Worm (Caenorhabditis elegans) whole organism, L1 larva: ENCODE measurements around the gene cct-8.

Source experiments
- F16B12.6 ChIP-seq: fragments of 150-350 bp; optimal IDR thresholded peaks from 2 replicates; lab custom pipeline; 2014; ENCODE audit warnings: missing biosample characterization, missing genetic modification characterization
- aha-1 ChIP-seq: fragments of 150-350 bp; optimal IDR thresholded peaks from 2 replicates; lab custom pipeline; 2014; ENCODE audit warnings: missing biosample characterization, missing genetic modification characterization
- blmp-1 ChIP-seq: fragments of 150-350 bp; optimal IDR thresholded peaks from 2 replicates; lab custom pipeline; 2014; ENCODE audit warnings: missing biosample characterization, missing genetic modification characterization
- ceh-82 ChIP-seq, 3 experiments: fragments of 150-350 bp in 1 of 3; sonication (generic microtip) in 2 of 3; optimal IDR thresholded peaks; 2 replicates each; lab custom pipeline; 2014 to 2017; ENCODE audit warnings: missing biosample characterization in 3 of 3, missing genetic modification characterization in 3 of 3
- ceh-88 ChIP-seq: fragments of 200-800 bp; sonication (Bioruptor generic); IDR thresholded peaks from 2 replicates; pipeline ENCODE4 v1.3.6; 2022; ENCODE audit warnings: missing genetic modification characterization, missing compliant biosample characterization
- ceh-90 ChIP-seq: sonication (generic microtip); optimal IDR thresholded peaks from 2 replicates; lab custom pipeline; 2016; ENCODE audit warnings: missing genetic modification characterization, missing compliant biosample characterization
- ces-1 ChIP-seq: fragments of 150-350 bp; optimal IDR thresholded peaks from 2 replicates; lab custom pipeline; 2014; ENCODE audit warnings: missing biosample characterization, missing genetic modification reagents, missing genetic modification characterization
- dpl-1 ChIP-seq, 3 experiments: fragments of 150-350 bp in 2 of 3; sonication (generic microtip) in 1 of 3; optimal IDR thresholded peaks; 2 replicates each; lab custom pipeline; 2014 to 2017; ENCODE audit warnings: missing biosample characterization in 3 of 3, missing genetic modification characterization in 3 of 3, missing genetic modification reagents in 3 of 3
- dsc-1 ChIP-seq: sonication (generic microtip); optimal IDR thresholded peaks from 2 replicates; lab custom pipeline; 2016; ENCODE audit warnings: mild to moderate bottlenecking, missing genetic modification characterization, missing compliant biosample characterization
- efl-3 ChIP-seq: fragments of 200-800 bp; sonication (Bioruptor generic); optimal IDR thresholded peaks from 2 replicates; lab custom pipeline; 2018; ENCODE audit warnings: mild to moderate bottlenecking, missing genetic modification characterization, missing compliant biosample characterization
- egl-13 ChIP-seq: sonication (generic microtip); optimal IDR thresholded peaks from 2 replicates; lab custom pipeline; 2016; ENCODE audit warnings: missing genotype, missing genetic modification reagents, missing genetic modification characterization, missing compliant biosample characterization
- elt-2 ChIP-seq: sonication (generic microtip); optimal IDR thresholded peaks from 2 replicates; lab custom pipeline; 2016; ENCODE audit warnings: missing genetic modification characterization, mild to moderate bottlenecking, inconsistent platforms, missing compliant biosample characterization, missing genetic modification reagents
- elt-3 ChIP-seq, 6 experiments: fragments of 150-350 bp in 1 of 6; sonication (generic microtip); optimal IDR thresholded peaks; 2 replicates each; lab custom pipeline; 2017 to 2018; ENCODE audit warnings: missing biosample characterization in 6 of 6, missing genetic modification characterization in 6 of 6, inconsistent platforms in 1 of 6
- fkh-10 ChIP-seq: sonication (generic microtip); optimal IDR thresholded peaks from 2 replicates; lab custom pipeline; 2017; ENCODE audit warnings: missing biosample characterization, missing genetic modification reagents, missing genetic modification characterization
- fkh-4 ChIP-seq: sonication (generic microtip); optimal IDR thresholded peaks from 2 replicates; lab custom pipeline; 2016; ENCODE audit warnings: missing compliant biosample characterization, missing genetic modification characterization, borderline replicate concordance
- fkh-8 ChIP-seq: sonication (generic microtip); optimal IDR thresholded peaks from 2 replicates; lab custom pipeline; 2016; ENCODE audit warnings: mild to moderate bottlenecking, missing genetic modification characterization, missing compliant biosample characterization
- fos-1 ChIP-seq: fragments of 150-350 bp; optimal IDR thresholded peaks from 2 replicates; lab custom pipeline; 2014; ENCODE audit warnings: missing biosample characterization, missing genetic modification characterization
- grh-1 ChIP-seq: fragments of 200-800 bp; sonication (Bioruptor generic); IDR thresholded peaks from 2 replicates; pipeline ENCODE4 v1.3.6; 2022; ENCODE audit warnings: missing genetic modification reagents, missing genetic modification characterization, missing compliant biosample characterization
- hlh-17 ChIP-seq: fragments of 200-800 bp; sonication (Bioruptor generic); optimal IDR thresholded peaks from 2 replicates; lab custom pipeline; 2018; ENCODE audit warnings: missing genetic modification characterization, mild to moderate bottlenecking, missing compliant biosample characterization, moderate library complexity, borderline replicate concordance
- hpl-2 ChIP-seq: fragments of 150-350 bp; optimal IDR thresholded peaks from 2 replicates; lab custom pipeline; 2014; ENCODE audit warnings: missing biosample characterization, missing genetic modification reagents, missing genetic modification characterization
- isw-1 ChIP-seq: fragments of 200-800 bp; sonication (Bioruptor generic); IDR thresholded peaks from 2 replicates; pipeline ENCODE4 v1.3.6; 2022; ENCODE audit warnings: missing genetic modification characterization, missing compliant biosample characterization
- jun-1 ChIP-seq: fragments of 150-350 bp; optimal IDR thresholded peaks from 2 replicates; lab custom pipeline; 2014; ENCODE audit warnings: missing biosample characterization, missing genetic modification reagents, missing genetic modification characterization
- lin-15B ChIP-seq: fragments of 150-350 bp; sonication (generic microtip); optimal IDR thresholded peaks from 3 replicates; lab custom pipeline; 2014; ENCODE audit warnings: missing biosample characterization, missing genetic modification characterization
- lir-3 ChIP-seq: sonication (generic microtip); optimal IDR thresholded peaks from 2 replicates; lab custom pipeline; 2016; ENCODE audit warnings: mild to moderate bottlenecking, missing genetic modification characterization, moderate library complexity, missing compliant biosample characterization; ENCODE audit not compliant: poor library complexity
- mef-2 ChIP-seq: fragments of 150-350 bp; optimal IDR thresholded peaks from 2 replicates; lab custom pipeline; 2014; ENCODE audit warnings: missing biosample characterization, missing genetic modification characterization
- mep-1 ChIP-seq: fragments of 150-350 bp; optimal IDR thresholded peaks from 2 replicates; lab custom pipeline; 2014; ENCODE audit warnings: missing biosample characterization, missing genetic modification characterization
- nhr-19 ChIP-seq: fragments of 200-800 bp; sonication (Bioruptor generic); conservative IDR thresholded peaks from 2 replicates; pipeline ENCODE4 v1.3.6; 2022; ENCODE audit warnings: missing genetic modification characterization, missing compliant biosample characterization
- nhr-20 ChIP-seq: sonication (generic microtip); optimal IDR thresholded peaks from 2 replicates; lab custom pipeline; 2016; ENCODE audit warnings: mild to moderate bottlenecking, missing genetic modification characterization, missing compliant biosample characterization
- nhr-237 ChIP-seq: fragments of 150-350 bp; optimal IDR thresholded peaks from 2 replicates; lab custom pipeline; 2014; ENCODE audit warnings: missing biosample characterization, missing genetic modification characterization
- nhr-28 ChIP-seq: fragments of 150-350 bp; optimal IDR thresholded peaks from 2 replicates; lab custom pipeline; 2014; ENCODE audit warnings: missing biosample characterization, missing genetic modification characterization
- nhr-76 ChIP-seq: sonication (generic microtip); optimal IDR thresholded peaks from 2 replicates; lab custom pipeline; 2017; ENCODE audit warnings: missing biosample characterization, missing genetic modification characterization
- nhr-84 ChIP-seq: sonication (generic microtip); optimal IDR thresholded peaks from 2 replicates; lab custom pipeline; 2017; ENCODE audit warnings: missing biosample characterization, missing genetic modification characterization
- pax-3 ChIP-seq: fragments of 200-800 bp; sonication (Bioruptor generic); optimal IDR thresholded peaks from 2 replicates; lab custom pipeline; 2018; ENCODE audit warnings: mild to moderate bottlenecking, missing genetic modification characterization, moderate library complexity, missing compliant biosample characterization
- rnt-1 ChIP-seq: sonication (generic microtip); optimal IDR thresholded peaks from 2 replicates; lab custom pipeline; 2016; ENCODE audit warnings: mild to moderate bottlenecking, missing genetic modification characterization, moderate library complexity, missing compliant biosample characterization
- snu-23 ChIP-seq: sonication (generic microtip); optimal IDR thresholded peaks from 2 replicates; lab custom pipeline; 2016; ENCODE audit warnings: missing genetic modification characterization, missing compliant biosample characterization
- sox-4 ChIP-seq: sonication (generic microtip); optimal IDR thresholded peaks from 2 replicates; lab custom pipeline; 2016; ENCODE audit warnings: missing genetic modification characterization, missing compliant biosample characterization
- sptf-1 ChIP-seq: fragments of 150-350 bp; optimal IDR thresholded peaks from 2 replicates; lab custom pipeline; 2014; ENCODE audit warnings: missing biosample characterization, missing genetic modification characterization
- swsn-7 ChIP-seq: sonication (generic microtip); optimal IDR thresholded peaks from 2 replicates; lab custom pipeline; 2016; ENCODE audit warnings: missing genetic modification characterization, missing compliant biosample characterization
- tbx-2 ChIP-seq: sonication (generic microtip); optimal IDR thresholded peaks from 2 replicates; lab custom pipeline; 2016; ENCODE audit warnings: missing genetic modification characterization, missing compliant biosample characterization
- tlp-1 ChIP-seq: fragments of 150-350 bp; optimal IDR thresholded peaks from 2 replicates; lab custom pipeline; 2014; ENCODE audit warnings: missing biosample characterization, missing genetic modification characterization
- unc-130 ChIP-seq: fragments of 150-350 bp; optimal IDR thresholded peaks from 2 replicates; lab custom pipeline; 2017; ENCODE audit warnings: missing biosample characterization, missing genetic modification characterization, inconsistent platforms
- unc-30 ChIP-seq: sonication (generic microtip); optimal IDR thresholded peaks from 2 replicates; lab custom pipeline; 2017; ENCODE audit warnings: missing biosample characterization, missing genetic modification characterization
- unc-62 ChIP-seq: fragments of 150-350 bp; optimal IDR thresholded peaks from 2 replicates; lab custom pipeline; 2014; ENCODE audit warnings: missing biosample characterization, missing genetic modification reagents, missing genetic modification characterization
- unc-86 ChIP-seq: sonication (generic microtip); optimal IDR thresholded peaks from 2 replicates; lab custom pipeline; 2016; ENCODE audit warnings: missing genetic modification characterization, missing compliant biosample characterization
- unc-98 ChIP-seq: fragments of 200-800 bp; sonication (Bioruptor generic); IDR thresholded peaks from 2 replicates; pipeline ENCODE4 v1.3.6; 2022; ENCODE audit warnings: missing genetic modification characterization, missing compliant biosample characterization
- vab-15 ChIP-seq: sonication (generic microtip); optimal IDR thresholded peaks from 2 replicates; lab custom pipeline; 2017; ENCODE audit warnings: missing genotype, mild to moderate bottlenecking, missing genetic modification characterization, missing compliant biosample characterization
- xbp-1 ChIP-seq: sonication (generic microtip); optimal IDR thresholded peaks from 2 replicates; lab custom pipeline; 2016; ENCODE audit warnings: missing genetic modification characterization, missing compliant biosample characterization
- zag-1 ChIP-seq: fragments of 150-350 bp; optimal IDR thresholded peaks from 2 replicates; lab custom pipeline; 2014; ENCODE audit warnings: missing biosample characterization, missing genetic modification characterization
- zip-4 ChIP-seq: fragments of 200-800 bp; sonication (Bioruptor generic); optimal IDR thresholded peaks from 2 replicates; lab custom pipeline; 2018; ENCODE audit warnings: mild to moderate bottlenecking, missing genetic modification characterization, moderate library complexity, missing compliant biosample characterization
- ztf-11 ChIP-seq, 2 experiments: sonication (generic microtip); optimal IDR thresholded peaks; 2 replicates each; lab custom pipeline; 2016 to 2017; ENCODE audit warnings: missing genetic modification characterization in 2 of 2, missing biosample characterization in 1 of 2, missing compliant biosample characterization in 1 of 2
- ztf-4 ChIP-seq: fragments of 150-350 bp; optimal IDR thresholded peaks from 2 replicates; lab custom pipeline; 2014; ENCODE audit warnings: missing biosample characterization, missing genetic modification characterization

The cct-8 gene

ce11 chrIV:1070383-1070782, 23.3 kb downstream of the cct-8 start (continued):
- TF ChIP-seq lir-3 (tag; lab: Kevin White, UChicago): peak; percentile 25
- peak; percentile 58 for TF ChIP-seq isw-1 (GFP tag; lab: Robert Waterston, UW)
- peak; percentile 71 for TF ChIP-seq tbx-2 (tag; lab: Kevin White, UChicago)
- no peak for TF ChIP-seq ztf-11 (tag; optimal IDR thresholded peaks at IDR 0.05; lab: Kevin White, UChicago)
- no peak for TF ChIP-seq lin-15B (tag; lab: Kevin White, UChicago)
- no peak for TF ChIP-seq hpl-2 (GFP tag; lab: Kevin White, UChicago)
- TF ChIP-seq unc-86 (tag; lab: Kevin White, UChicago): peak; percentile 90
- TF ChIP-seq tlp-1: no peak
- no peak for TF ChIP-seq aha-1 (tag; lab: Kevin White, UChicago)
- peak; percentile 91 for TF ChIP-seq jun-1 (tag; lab: Kevin White, UChicago)
- no peak for TF ChIP-seq mef-2 (tag; lab: Kevin White, UChicago)
- TF ChIP-seq zag-1 (tag; lab: Kevin White, UChicago): no peak
- peak; percentile 1 for TF ChIP-seq blmp-1 (tag; lab: Kevin White, UChicago)
- no peak for TF ChIP-seq ces-1
- peak; percentile 23 for TF ChIP-seq elt-2 (tag; lab: Kevin White, UChicago)
- no peak for TF ChIP-seq ceh-88 (GFP tag; lab: Robert Waterston, UW)
- peak in 2 of 3 experiments; percentile 8 to 37 for TF ChIP-seq dpl-1 (GFP tag; optimal IDR thresholded peaks at IDR 0.05; lab: Kevin White, UChicago)
- peak; percentile 45 for TF ChIP-seq nhr-19
- peak; percentile 71 for TF ChIP-seq snu-23 (GFP tag; lab: Kevin White, UChicago)
- peak; percentile 88 for TF ChIP-seq swsn-7
- TF ChIP-seq unc-62 (GFP tag; lab: Kevin White, UChicago): no peak
- TF ChIP-seq sox-4 (tag; lab: Kevin White, UChicago): peak; percentile 43
- peak; percentile 10 for TF ChIP-seq F16B12.6
- TF ChIP-seq nhr-28: no peak
- no peak for TF ChIP-seq nhr-237 (tag; lab: Kevin White, UChicago)
- TF ChIP-seq nhr-76 (tag; lab: Kevin White, UChicago): no peak
- TF ChIP-seq ceh-90 (tag; lab: Kevin White, UChicago): no peak
- peak; percentile 52 to 83 (median 67) for TF ChIP-seq ceh-82 (tag; optimal IDR thresholded peaks at IDR 0.05; lab: Kevin White, UChicago)
- TF ChIP-seq fos-1 (tag; lab: Kevin White, UChicago): peak; percentile 73
- peak; percentile 94 for TF ChIP-seq fkh-8 (tag; lab: Kevin White, UChicago)
- TF ChIP-seq unc-130 (tag; lab: Kevin White, UChicago): peak; percentile 49
- no peak for TF ChIP-seq fkh-4
- peak; percentile 97 for TF ChIP-seq fkh-10
- TF ChIP-seq pax-3: peak; percentile 61
- no peak for TF ChIP-seq grh-1 (GFP tag; lab: Robert Waterston, UW)
- TF ChIP-seq xbp-1 (tag; lab: Kevin White, UChicago): peak; percentile 53
- TF ChIP-seq nhr-84 (tag; lab: Kevin White, UChicago): no peak
- TF ChIP-seq unc-30: peak; percentile 89
- peak; percentile 35 for TF ChIP-seq dsc-1 (tag; lab: Kevin White, UChicago)
- no peak for TF ChIP-seq unc-98 (GFP tag; lab: Robert Waterston, UW)
- TF ChIP-seq egl-13 (tag; lab: Kevin White, UChicago): peak; percentile 68
- peak; percentile 71 for TF ChIP-seq rnt-1 (tag; lab: Kevin White, UChicago)
- TF ChIP-seq mep-1 (tag; lab: Kevin White, UChicago): peak; percentile 62
- no peak for TF ChIP-seq sptf-1 (tag; lab: Kevin White, UChicago)
- TF ChIP-seq vab-15 (tag; lab: Kevin White, UChicago): no peak
- TF ChIP-seq hlh-17 (GFP tag; lab: Kevin White, UChicago): no peak
- TF ChIP-seq zip-4 (GFP tag; lab: Kevin White, UChicago): no peak
- no peak for TF ChIP-seq elt-3 (tag; optimal IDR thresholded peaks at IDR 0.05; lab: Kevin White, UChicago)
- peak; percentile 85 for TF ChIP-seq ztf-4
- peak; percentile 22 for TF ChIP-seq nhr-20
- TF ChIP-seq efl-3: no peak
